Fruit fly (Drosophila melanogaster): ENCODE data around the gene bcn92.
A peak's percentile ranks its signal among the peaks of the same experiment; 100 is the strongest.

Gene bcn92

DNA sequence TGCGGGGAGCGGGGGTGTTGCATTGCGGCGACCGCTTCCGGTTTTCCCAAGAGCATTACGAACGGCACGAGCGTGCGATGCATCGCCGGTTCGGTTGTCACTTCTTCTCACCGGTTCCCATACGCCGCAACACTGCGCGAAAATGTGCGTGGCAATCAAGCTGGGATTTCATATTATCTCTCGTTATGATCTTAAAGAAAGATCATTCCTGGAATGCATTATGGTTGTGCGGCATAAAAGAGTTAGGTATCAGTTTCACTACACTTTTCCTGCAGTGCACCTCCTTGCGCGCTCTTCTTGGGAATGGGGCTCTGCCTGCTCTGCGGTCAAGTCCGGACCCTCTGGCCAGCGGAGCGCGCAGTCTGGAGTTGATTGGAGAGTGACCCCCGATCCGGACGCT is 16.7 kb upstream of the bcn92 start (continued):
- no peak for TF ChIP-seq MESR4 (GFP tag; optimal IDR thresholded peaks at IDR 0.05)
- no peak for TF ChIP-seq CG9727 (GFP tag; optimal IDR thresholded peaks at IDR 0.05)
- TF ChIP-seq chm (GFP tag; IDR thresholded peaks at IDR 0.05) = no peak
- TF ChIP-seq Stat92E (GFP tag; optimal IDR thresholded peaks at IDR 0.05) = no peak
- no peak for TF ChIP-seq Dll (GFP tag; IDR thresholded peaks at IDR 0.05; ENCODE audit: partially characterized antibody)
- no peak for TF ChIP-seq gce (GFP tag; IDR thresholded peaks at IDR 0.05)
- no peak for TF ChIP-seq chinmo (GFP tag; IDR thresholded peaks at IDR 0.05; ENCODE audit: partially characterized antibody)
- TF ChIP-seq lola (GFP tag; optimal IDR thresholded peaks at IDR 0.05) = no peak
- TF ChIP-seq CG2116 (GFP tag; optimal IDR thresholded peaks at IDR 0.05) = no peak
- no peak for TF ChIP-seq pzg (GFP tag; optimal IDR thresholded peaks at IDR 0.05)
- TF ChIP-seq Dp (GFP tag; optimal IDR thresholded peaks at IDR 0.05) = no peak
- peak; percentile 24 for TF ChIP-seq CG17385 (GFP tag; optimal IDR thresholded peaks at IDR 0.05)
- TF ChIP-seq sqz (GFP tag; optimal IDR thresholded peaks at IDR 0.05) = no peak
- no peak for TF ChIP-seq zf30C (GFP tag; optimal IDR thresholded peaks at IDR 0.05)
- peak; percentile 11 for TF ChIP-seq Med (GFP tag)
- no peak for TF ChIP-seq CG5180 (GFP tag; optimal IDR thresholded peaks at IDR 0.05)
- TF ChIP-seq pita (GFP tag; optimal IDR thresholded peaks at IDR 0.05) = no peak
- TF ChIP-seq CG34422 (GFP tag; IDR thresholded peaks at IDR 0.05) = 0 out of 3 replicates have a peak, but pooled peaks have one; percentile 15
- no peak for TF ChIP-seq hth (optimal IDR thresholded peaks at IDR 0.05)
- TF ChIP-seq mam (GFP tag; optimal IDR thresholded peaks at IDR 0.05) = no peak
- no peak for TF ChIP-seq usp (GFP tag; optimal IDR thresholded peaks at IDR 0.05)
- no peak for TF ChIP-seq sr (GFP tag; IDR thresholded peaks at IDR 0.05)
- TF ChIP-seq CkIIα-i1 (GFP tag; IDR thresholded peaks at IDR 0.05) = no peak
- no peak for TF ChIP-seq CG9817 (tag; optimal IDR thresholded peaks at IDR 0.05)
- TF ChIP-seq CG42726 (GFP tag; IDR thresholded peaks at IDR 0.05; ENCODE audit: partially characterized antibody) = no peak
- TF ChIP-seq br (optimal IDR thresholded peaks at IDR 0.05) = no peak
- TF ChIP-seq Oli (tag; optimal IDR thresholded peaks at IDR 0.05) = peak; percentile 46
- no peak for TF ChIP-seq tna (GFP tag; IDR thresholded peaks at IDR 0.05; ENCODE audit: partially characterized antibody)
- no peak for TF ChIP-seq CG4404 (GFP tag; IDR thresholded peaks at IDR 0.05)
- TF ChIP-seq CG11723 (GFP tag; optimal IDR thresholded peaks at IDR 0.05) = no peak
- peak; percentile 40 for TF ChIP-seq unpg (GFP tag; optimal IDR thresholded peaks at IDR 0.05)
- TF ChIP-seq ken (GFP tag; IDR thresholded peaks at IDR 0.05) = peak; percentile 80
- peak; percentile 19 for TF ChIP-seq grau (tag; optimal IDR thresholded peaks at IDR 0.05)
- no peak for TF ChIP-seq pfk (GFP tag; optimal IDR thresholded peaks at IDR 0.05)
- no peak for TF ChIP-seq inv (GFP tag; IDR thresholded peaks at IDR 0.05; ENCODE audit: partially characterized antibody)
- TF ChIP-seq Taf1 (GFP tag; IDR thresholded peaks at IDR 0.05) = no peak
- TF ChIP-seq Eip74EF (GFP tag; optimal IDR thresholded peaks at IDR 0.05) = peak in 1 of 2 experiments; percentile 42
- peak; percentile 13 for TF ChIP-seq CG3407 (GFP tag; optimal IDR thresholded peaks at IDR 0.05)
- TF ChIP-seq CG2120 (GFP tag; optimal IDR thresholded peaks at IDR 0.05) = no peak
- TF ChIP-seq danr (GFP tag; IDR thresholded peaks at IDR 0.05) = 0 out of 2 replicates have a peak, but pooled peaks have one; percentile 10
- TF ChIP-seq hkb (optimal IDR thresholded peaks at IDR 0.05) = no peak
- peak; percentile 65 for TF ChIP-seq hkb (GFP tag; IDR thresholded peaks at IDR 0.05)
- TF ChIP-seq cwo (GFP tag; optimal IDR thresholded peaks at IDR 0.05) = no peak
- peak; percentile 71 for TF ChIP-seq ATbp (GFP tag; optimal IDR thresholded peaks at IDR 0.05)
- no peak for TF ChIP-seq bbx (GFP tag; IDR thresholded peaks at IDR 0.05; ENCODE audit: partially characterized antibody)
- no peak for TF ChIP-seq CG8924 (tag; optimal IDR thresholded peaks at IDR 0.05)
- no peak for TF ChIP-seq nerfin-2 (GFP tag; IDR thresholded peaks at IDR 0.05; ENCODE audit: partially characterized antibody)
- no peak for TF ChIP-seq CG1647 (GFP tag; optimal IDR thresholded peaks at IDR 0.05)
- TF ChIP-seq CG15514 (GFP tag; optimal IDR thresholded peaks at IDR 0.05) = no peak
- TF ChIP-seq lmd (GFP tag; IDR thresholded peaks at IDR 0.05) = peak; percentile 58; the same call in 1 of the 2 replicates

All from whole organism, embryonic.